Fruit fly (Drosophila melanogaster) whole organism, embryonic: ENCODE data around the gene Nsun2.

Source experiments
- Ada2b ChIP-seq: fragments of 200-800 bp; sonication (Bioruptor generic); IDR thresholded peaks from 2 replicates; pipeline ENCODE4 v1.3.6; 2022; ENCODE audit warnings: missing biosample characterization, missing genetic modification characterization
- CG10321 ChIP-seq: fragments of 200-800 bp; sonication (Bioruptor generic); IDR thresholded peaks from 2 replicates; pipeline ENCODE4 v1.3.6; 2022; ENCODE audit warnings: missing biosample characterization, missing genetic modification characterization
- CG11696 ChIP-seq: fragments of 200-800 bp; sonication (Bioruptor generic); IDR thresholded peaks from 2 replicates; pipeline ENCODE4 v1.3.6; 2022; ENCODE audit warnings: missing biosample characterization, missing genetic modification characterization
- CG12155 ChIP-seq: fragments of 200-800 bp; sonication (Bioruptor generic); optimal IDR thresholded peaks from 3 replicates; lab custom pipeline; 2016; ENCODE audit warnings: missing biosample characterization, missing genetic modification characterization
- CG12219 ChIP-seq: fragments of 200-800 bp; sonication (Bioruptor generic); optimal IDR thresholded peaks from 3 replicates; lab custom pipeline; 2018; ENCODE audit warnings: missing biosample characterization, mild to moderate bottlenecking, missing genetic modification characterization
- CG13287 ChIP-seq: fragments of 200-800 bp; sonication (Bioruptor generic); IDR thresholded peaks from 2 replicates; pipeline ENCODE4 v1.3.6; 2022; ENCODE audit warnings: missing biosample characterization, missing genetic modification characterization; ENCODE audit not compliant: partially characterized antibody
- CG14014 ChIP-seq: fragments of 200-800 bp; sonication (Bioruptor generic); IDR thresholded peaks from 2 replicates; pipeline ENCODE4 v1.3.6; 2022; ENCODE audit warnings: missing biosample characterization, missing genetic modification characterization
- CG14710 ChIP-seq: fragments of 200-800 bp; sonication (Bioruptor generic); optimal IDR thresholded peaks from 3 replicates; lab custom pipeline; 2019; ENCODE audit warnings: missing biosample characterization, mild to moderate bottlenecking, missing genetic modification characterization, moderate library complexity
- CG14860 ChIP-seq: fragments of 200-800 bp; sonication (Bioruptor generic); IDR thresholded peaks from 3 replicates; pipeline ENCODE4 v1.3.6; 2022; ENCODE audit warnings: missing biosample characterization, missing genetic modification characterization; ENCODE audit not compliant: partially characterized antibody
- CG15073 ChIP-seq: fragments of 200-800 bp; sonication (Bioruptor generic); optimal IDR thresholded peaks from 2 replicates; lab custom pipeline; 2016; ENCODE audit warnings: missing biosample characterization, missing genetic modification characterization
- CG15514 ChIP-seq: fragments of 200-800 bp; sonication (Bioruptor generic); optimal IDR thresholded peaks from 3 replicates; lab custom pipeline; 2017; ENCODE audit warnings: missing biosample characterization, missing genetic modification characterization, mild to moderate bottlenecking, moderate library complexity, missing genetic modification reagents
- CG17186 ChIP-seq: fragments of 200-800 bp; sonication (Bioruptor generic); optimal IDR thresholded peaks from 3 replicates; lab custom pipeline; 2017; ENCODE audit warnings: missing biosample characterization, missing genetic modification reagents, missing genetic modification characterization
- CG31365 ChIP-seq: fragments of 200-800 bp; sonication (Bioruptor generic); optimal IDR thresholded peaks from 2 replicates; lab custom pipeline; 2018; ENCODE audit warnings: missing biosample characterization, mild to moderate bottlenecking, missing genetic modification characterization
- CG42726 ChIP-seq: fragments of 200-800 bp; sonication (Bioruptor generic); IDR thresholded peaks from 2 replicates; pipeline ENCODE4 v1.3.6; 2022; ENCODE audit warnings: missing biosample characterization, missing genetic modification characterization; ENCODE audit not compliant: partially characterized antibody
- CG4404 ChIP-seq: fragments of 200-800 bp; sonication (Bioruptor generic); IDR thresholded peaks from 2 replicates; pipeline ENCODE4 v1.3.6; 2022; ENCODE audit warnings: missing biosample characterization, missing genetic modification characterization
- CG4854 ChIP-seq: fragments of 200-800 bp; sonication (Bioruptor generic); optimal IDR thresholded peaks from 2 replicates; lab custom pipeline; 2016; ENCODE audit warnings: missing biosample characterization, missing genetic modification characterization, inconsistent platforms
- CG6272 ChIP-seq: fragments of 200-800 bp; sonication (Bioruptor generic); IDR thresholded peaks from 2 replicates; pipeline ENCODE4 v1.3.6; 2022; ENCODE audit warnings: missing biosample characterization, missing genetic modification characterization
- CG6791 ChIP-seq: fragments of 200-800 bp; sonication (Bioruptor generic); IDR thresholded peaks from 3 replicates; pipeline ENCODE4 v1.3.6; 2022; ENCODE audit warnings: missing biosample characterization, missing genetic modification characterization; ENCODE audit not compliant: partially characterized antibody
- CG7271 ChIP-seq: fragments of 200-800 bp; sonication (Bioruptor generic); optimal IDR thresholded peaks from 2 replicates; lab custom pipeline; 2018; ENCODE audit warnings: missing biosample characterization, mild to moderate bottlenecking, missing genetic modification characterization, moderate library complexity
- CG7839 ChIP-seq: fragments of 200-800 bp; sonication (Bioruptor generic); optimal IDR thresholded peaks from 3 replicates; lab custom pipeline; 2018; ENCODE audit warnings: missing biosample characterization, mild to moderate bottlenecking, missing genetic modification characterization, moderate library complexity
- CG8281 ChIP-seq: fragments of 200-800 bp; sonication (Bioruptor generic); optimal IDR thresholded peaks from 2 replicates; lab custom pipeline; 2018; ENCODE audit warnings: missing biosample characterization, mild to moderate bottlenecking, missing genetic modification characterization, moderate library complexity
- CG9437 ChIP-seq: fragments of 200-800 bp; sonication (Bioruptor generic); optimal IDR thresholded peaks from 2 replicates; lab custom pipeline; 2018; ENCODE audit warnings: missing biosample characterization, mild to moderate bottlenecking, missing genetic modification characterization
- CG9817 ChIP-seq: fragments of 200-800 bp; sonication (Bioruptor generic); optimal IDR thresholded peaks from 2 replicates; lab custom pipeline; 2018; ENCODE audit warnings: missing biosample characterization, mild to moderate bottlenecking, missing genetic modification characterization, moderate library complexity
- D19A ChIP-seq: fragments of 200-800 bp; optimal IDR thresholded peaks from 3 replicates; lab custom pipeline; 2019; ENCODE audit warnings: missing biosample characterization, mild to moderate bottlenecking, missing genetic modification characterization, moderate library complexity
- ERR ChIP-seq: fragments of 200-800 bp; sonication (Bioruptor generic); optimal IDR thresholded peaks from 2 replicates; lab custom pipeline; 2016; ENCODE audit warnings: missing biosample characterization, missing genetic modification characterization
- Mes4 ChIP-seq: fragments of 200-800 bp; sonication (Bioruptor generic); optimal IDR thresholded peaks from 2 replicates; lab custom pipeline; 2016; ENCODE audit warnings: missing biosample characterization, missing genetic modification characterization
- Sox102F ChIP-seq: fragments of 200-800 bp; sonication (Bioruptor generic); optimal IDR thresholded peaks from 2 replicates; lab custom pipeline; 2018; ENCODE audit warnings: missing biosample characterization, mild to moderate bottlenecking, missing genetic modification characterization, moderate library complexity
- YL-1 ChIP-seq: fragments of 200-800 bp; sonication (Bioruptor generic); optimal IDR thresholded peaks from 3 replicates; lab custom pipeline; 2017; ENCODE audit warnings: missing biosample characterization, mild to moderate bottlenecking, missing genetic modification characterization
- br ChIP-seq: fragments of >200 bp; optimal IDR thresholded peaks from 2 replicates; lab custom pipeline; 2017
- cad ChIP-seq: fragments of >200 bp; optimal IDR thresholded peaks from 2 replicates; lab custom pipeline; 2017; ENCODE audit warnings: missing biosample characterization, missing genetic modification characterization
- caup ChIP-seq: fragments of 200-800 bp; sonication (Bioruptor generic); optimal IDR thresholded peaks from 3 replicates; lab custom pipeline; 2017; ENCODE audit warnings: missing biosample characterization, mild to moderate bottlenecking, missing genetic modification characterization, moderate library complexity; ENCODE audit not compliant: severe bottlenecking
- danr ChIP-seq: fragments of 200-800 bp; sonication (Bioruptor generic); IDR thresholded peaks from 2 replicates; pipeline ENCODE4 v1.3.6; 2022; ENCODE audit warnings: missing biosample characterization, missing genetic modification characterization
- dati ChIP-seq: fragments of 200-800 bp; sonication (Bioruptor generic); IDR thresholded peaks from 2 replicates; pipeline ENCODE4 v1.3.6; 2022; ENCODE audit warnings: missing biosample characterization, missing genetic modification characterization
- disco-r ChIP-seq: fragments of 200-800 bp; sonication (Bioruptor generic); optimal IDR thresholded peaks from 2 replicates; lab custom pipeline; 2016; ENCODE audit warnings: missing biosample characterization, missing genetic modification characterization
- fd102C ChIP-seq: fragments of 200-800 bp; sonication (Bioruptor generic); optimal IDR thresholded peaks from 2 replicates; lab custom pipeline; 2018; ENCODE audit warnings: missing biosample characterization, mild to moderate bottlenecking, missing genetic modification characterization, moderate library complexity
- fd3F ChIP-seq: fragments of 200-800 bp; sonication (Bioruptor generic); optimal IDR thresholded peaks from 2 replicates; lab custom pipeline; 2018; ENCODE audit warnings: missing biosample characterization, mild to moderate bottlenecking, missing genetic modification characterization, moderate library complexity
- gce ChIP-seq: fragments of 200-800 bp; sonication (Bioruptor generic); IDR thresholded peaks from 3 replicates; pipeline ENCODE4 v1.3.6; 2022; ENCODE audit warnings: missing biosample characterization, missing genetic modification characterization
- gcm ChIP-seq: fragments of 200-800 bp; sonication (Bioruptor generic); optimal IDR thresholded peaks from 2 replicates; lab custom pipeline; 2019; ENCODE audit warnings: missing biosample characterization, mild to moderate bottlenecking, missing genetic modification characterization, moderate library complexity
- h ChIP-seq: fragments of >200 bp; optimal IDR thresholded peaks from 2 replicates; lab custom pipeline; 2017
- insv ChIP-seq, 2 experiments: fragments of 200-800 bp; sonication (Bioruptor generic); optimal IDR thresholded peaks; 3 replicates each; lab custom pipeline; 2016 to 2018; ENCODE audit warnings: missing biosample characterization in 2 of 2, missing genetic modification characterization in 2 of 2
- maf-S ChIP-seq: fragments of 200-800 bp; sonication (Bioruptor generic); optimal IDR thresholded peaks from 2 replicates; lab custom pipeline; 2016; ENCODE audit warnings: missing biosample characterization, missing genetic modification characterization
- nom ChIP-seq: fragments of 200-800 bp; sonication (Bioruptor generic); optimal IDR thresholded peaks from 2 replicates; lab custom pipeline; 2017; ENCODE audit warnings: missing biosample characterization, missing genetic modification characterization, mild to moderate bottlenecking, moderate library complexity, missing genetic modification reagents
- pnt ChIP-seq: fragments of 200-800 bp; sonication (Bioruptor generic); optimal IDR thresholded peaks from 3 replicates; lab custom pipeline; 2016; ENCODE audit warnings: missing biosample characterization, missing genetic modification characterization
- sd ChIP-seq: fragments of 200-800 bp; sonication (Bioruptor generic); optimal IDR thresholded peaks from 3 replicates; lab custom pipeline; 2018; ENCODE audit warnings: missing biosample characterization, mild to moderate bottlenecking, missing genetic modification characterization, moderate library complexity
- sim ChIP-seq: fragments of 200-800 bp; sonication (Bioruptor generic); IDR thresholded peaks from 2 replicates; pipeline ENCODE4 v1.3.6; 2022; ENCODE audit warnings: missing biosample characterization, missing genetic modification characterization
- slp2 ChIP-seq: fragments of 200-800 bp; sonication (Bioruptor generic); optimal IDR thresholded peaks from 2 replicates; lab custom pipeline; 2016; ENCODE audit warnings: missing biosample characterization, missing genetic modification characterization
- so ChIP-seq: fragments of 200-800 bp; sonication (Bioruptor generic); IDR thresholded peaks from 3 replicates; pipeline ENCODE4 v1.3.6; 2022; ENCODE audit warnings: missing biosample characterization, missing genetic modification characterization
- stwl ChIP-seq: fragments of 200-800 bp; sonication (Bioruptor generic); optimal IDR thresholded peaks from 3 replicates; lab custom pipeline; 2018; ENCODE audit warnings: missing biosample characterization, mild to moderate bottlenecking, missing genetic modification characterization, moderate library complexity
- wek ChIP-seq: fragments of 200-800 bp; sonication (Bioruptor generic); optimal IDR thresholded peaks from 3 replicates; lab custom pipeline; 2018; ENCODE audit warnings: missing biosample characterization, mild to moderate bottlenecking, missing genetic modification characterization, moderate library complexity
- wor ChIP-seq: fragments of 200-800 bp; sonication (Bioruptor generic); IDR thresholded peaks from 2 replicates; pipeline ENCODE4 v1.3.6; 2022; ENCODE audit warnings: missing biosample characterization, missing genetic modification characterization
- yki ChIP-seq: fragments of >200 bp; optimal IDR thresholded peaks from 3 replicates; lab custom pipeline; 2018

Nsun2 gene

dm6 chrX:4131049-4131629 lies 17.6 kb upstream of the Nsun2 start, which contains the start of gene GlcAT-I (continued):
- TF ChIP-seq sim (no peak), ERR (GFP tag; lab: Kevin White, UChicago) (no peak), dati (GFP tag; lab: Robert Waterston, UW) (no peak), wor (GFP tag; lab: Robert Waterston, UW) (no peak), CG11696 (GFP tag; lab: Robert Waterston, UW) (no peak), CG12219 (GFP tag; lab: Kevin White, UChicago) (no peak), insv (GFP tag; optimal IDR thresholded peaks at IDR 0.05; lab: Kevin White, UChicago) (no peak), fd102C (no peak), CG17186 (GFP tag; lab: Kevin White, UChicago) (no peak), CG9437 (GFP tag; lab: Kevin White, UChicago) (peak; percentile 81), CG4404 (GFP tag; lab: Robert Waterston, UW) (no peak), Mes4 (GFP tag; lab: Kevin White, UChicago) (no peak), CG42726 (GFP tag; lab: Robert Waterston, UW) (peak; percentile 17; the same call in 1 of the 2 replicates), stwl (tag; lab: Kevin White, UChicago) (peak; percentile 76), CG10321 (no peak), so (no peak), danr (GFP tag; lab: Robert Waterston, UW) (no peak), sd (tag; lab: Kevin White, UChicago) (no peak), gcm (GFP tag; lab: Kevin White, UChicago) (no peak), YL-1 (GFP tag; lab: Kevin White, UChicago) (peak; percentile 40), cad (GFP tag; lab: Kevin White, UChicago) (no peak), CG31365 (tag; lab: Kevin White, UChicago) (no peak), fd3F (no peak), caup (GFP tag; lab: Kevin White, UChicago) (no peak), CG7839 (tag; lab: Kevin White, UChicago) (no peak), maf-S (no peak), CG6791 (peak; percentile 57; the same call in 2 of the 3 replicates), Sox102F (GFP tag; lab: Kevin White, UChicago) (no peak), CG14710 (peak; percentile 99), slp2 (GFP tag; lab: Kevin White, UChicago) (no peak), CG15514 (GFP tag; lab: Kevin White, UChicago) (peak; percentile 70), CG7271 (tag; lab: Kevin White, UChicago) (no peak), CG13287 (GFP tag; lab: Robert Waterston, UW) (peak; percentile 70), D19A (no peak), CG14860 (GFP tag; lab: Robert Waterston, UW) (0 out of 3 replicates have a peak, but pooled peaks have one; percentile 43), CG12155 (GFP tag; lab: Kevin White, UChicago) (no peak), yki (no peak), CG4854 (no peak), CG15073 (no peak), Ada2b (GFP tag; lab: Robert Waterston, UW) (no peak), CG14014 (GFP tag; lab: Robert Waterston, UW) (no peak), pnt (GFP tag; lab: Kevin White, UChicago) (no peak), CG8281 (tag; lab: Kevin White, UChicago) (no peak), wek (GFP tag; lab: Kevin White, UChicago) (no peak), h (lab: Kevin White, UChicago) (no peak), br (lab: Kevin White, UChicago) (no peak), CG6272 (no peak), nom (no peak), disco-r (no peak), CG9817 (tag; lab: Kevin White, UChicago) (no peak), gce (GFP tag; lab: Robert Waterston, UW) (no peak)
